Fruit fly (Drosophila melanogaster) whole organism, pupa: ENCODE data around the gene CG7778.

Source experiments
- CG10348 ChIP-seq: fragments of 200-800 bp; sonication (Bioruptor generic); IDR thresholded peaks from 2 replicates; pipeline ENCODE4 v1.3.6; 2022; ENCODE audit warnings: missing biosample characterization, missing genetic modification characterization
- CG12605 ChIP-seq: fragments of 200-800 bp; sonication (Bioruptor generic); IDR thresholded peaks from 2 replicates; pipeline ENCODE4 v1.3.6; 2022; ENCODE audit warnings: missing biosample characterization, missing genetic modification characterization
- CG13204 ChIP-seq: fragments of 200-800 bp; sonication (Bioruptor generic); optimal IDR thresholded peaks from 2 replicates; lab custom pipeline; 2018; ENCODE audit warnings: missing biosample characterization, mild to moderate bottlenecking, missing genetic modification characterization, moderate library complexity
- CG8159 ChIP-seq: fragments of 200-800 bp; sonication (Bioruptor generic); optimal IDR thresholded peaks from 3 replicates; lab custom pipeline; 2018; ENCODE audit warnings: missing biosample characterization, mild to moderate bottlenecking, missing genetic modification characterization, moderate library complexity
- CG8301 ChIP-seq: fragments of 200-800 bp; sonication (Bioruptor generic); optimal IDR thresholded peaks from 2 replicates; lab custom pipeline; 2018; ENCODE audit warnings: missing biosample characterization, mild to moderate bottlenecking, missing genetic modification characterization
- CG9948 ChIP-seq: fragments of 200-800 bp; sonication (Bioruptor generic); optimal IDR thresholded peaks from 2 replicates; lab custom pipeline; 2018; ENCODE audit warnings: missing biosample characterization, mild to moderate bottlenecking, missing genetic modification characterization, moderate library complexity
- D1 ChIP-seq: fragments of 200-800 bp; sonication (Bioruptor generic); optimal IDR thresholded peaks from 2 replicates; lab custom pipeline; 2018; ENCODE audit warnings: missing biosample characterization, mild to moderate bottlenecking, missing genetic modification characterization, moderate library complexity
- Ets98B ChIP-seq: fragments of 200-800 bp; sonication (Bioruptor generic); IDR thresholded peaks from 2 replicates; pipeline ENCODE4 v1.3.6; 2022; ENCODE audit warnings: missing biosample characterization, missing genetic modification characterization
- Snoo ChIP-seq: fragments of 200-800 bp; sonication (Bioruptor generic); optimal IDR thresholded peaks from 3 replicates; lab custom pipeline; 2017; ENCODE audit warnings: missing biosample characterization, mild to moderate bottlenecking, missing genetic modification characterization, inconsistent platforms
- fd96Ca ChIP-seq: fragments of 200-800 bp; sonication (Bioruptor generic); IDR thresholded peaks from 3 replicates; pipeline ENCODE4 v1.3.6; 2022; ENCODE audit warnings: missing biosample characterization, missing genetic modification characterization
- rn ChIP-seq: fragments of 200-800 bp; sonication (Bioruptor generic); IDR thresholded peaks from 2 replicates; pipeline ENCODE4 v1.3.6; 2022; ENCODE audit warnings: missing biosample characterization, missing genetic modification characterization

- no peak for TF ChIP-seq CG8301 (tag; lab: Kevin White, UChicago)
- TF ChIP-seq CG9948 (tag; lab: Kevin White, UChicago) = no peak
- no peak for TF ChIP-seq CG10348
- TF ChIP-seq Ets98B = no peak
- TF ChIP-seq fd96Ca (GFP tag; lab: Robert Waterston, UW) = no peak
- TF ChIP-seq CG13204 = no peak
- no peak for TF ChIP-seq CG8159 (tag; lab: Kevin White, UChicago)
- no peak for TF ChIP-seq CG12605
- no peak for TF ChIP-seq Snoo (tag; lab: Kevin White, UChicago)
- TF ChIP-seq D1 (tag; lab: Kevin White, UChicago) = no peak
- no peak for TF ChIP-seq rn (GFP tag; lab: Robert Waterston, UW)
These were observed 9.0 kb downstream of the CG7778 start for dm6 chr2L:8355419-8355818.
